Worm (Caenorhabditis elegans) whole organism, L2 larva: Measurements from ENCODE around the gene T24C12.1.

Experiments used
- C34F6.9 ChIP-seq: fragments of 150-350 bp; optimal IDR thresholded peaks from 2 replicates; lab custom pipeline; 2014; ENCODE audit warnings: missing biosample characterization, missing genetic modification characterization
- F13H6.1 ChIP-seq: sonication (generic microtip); optimal IDR thresholded peaks from 2 replicates; lab custom pipeline; 2016; ENCODE audit warnings: missing genetic modification characterization, missing compliant biosample characterization
- R02D3.7 ChIP-seq: fragments of 150-350 bp; optimal IDR thresholded peaks from 2 replicates; lab custom pipeline; 2014; ENCODE audit warnings: missing biosample characterization, missing genetic modification characterization
- Y55F3AM.14 ChIP-seq: fragments of 200-800 bp; sonication (Bioruptor generic); optimal IDR thresholded peaks from 2 replicates; lab custom pipeline; 2018; ENCODE audit warnings: mild to moderate bottlenecking, missing genetic modification characterization, missing compliant biosample characterization
- ZK546.5 ChIP-seq: sonication (generic microtip); optimal IDR thresholded peaks from 2 replicates; lab custom pipeline; 2017; ENCODE audit warnings: missing biosample characterization, missing genetic modification characterization
- aly-2 ChIP-seq: fragments of 150-350 bp; optimal IDR thresholded peaks from 2 replicates; lab custom pipeline; 2014; ENCODE audit warnings: missing biosample characterization, missing genetic modification characterization
- ama-1 ChIP-seq: fragments of 150-350 bp; optimal IDR thresholded peaks from 2 replicates; lab custom pipeline; 2018; ENCODE audit warnings: inconsistent platforms
- blmp-1 ChIP-seq: sonication (generic microtip); optimal IDR thresholded peaks from 2 replicates; lab custom pipeline; 2017; ENCODE audit warnings: missing genetic modification characterization, mild to moderate bottlenecking, missing compliant biosample characterization, antibody characterized with exemption, moderate library complexity; ENCODE audit not compliant: insufficient read depth
- ceh-16 ChIP-seq: fragments of 150-350 bp; optimal IDR thresholded peaks from 2 replicates; lab custom pipeline; 2014; ENCODE audit warnings: missing biosample characterization, missing genetic modification characterization
- ceh-82 ChIP-seq: fragments of 150-350 bp; optimal IDR thresholded peaks from 2 replicates; lab custom pipeline; 2014; ENCODE audit warnings: missing biosample characterization, missing genetic modification characterization
- crh-2 ChIP-seq: sonication (generic microtip); optimal IDR thresholded peaks from 2 replicates; lab custom pipeline; 2017; ENCODE audit warnings: missing biosample characterization, missing genetic modification characterization
- dmd-4 ChIP-seq: sonication (generic microtip); optimal IDR thresholded peaks from 2 replicates; lab custom pipeline; 2017; ENCODE audit warnings: missing biosample characterization, missing genetic modification characterization
- egl-27 ChIP-seq: sonication (generic microtip); optimal IDR thresholded peaks from 3 replicates; lab custom pipeline; 2017; ENCODE audit warnings: missing biosample characterization, missing genetic modification reagents, missing genetic modification characterization
- elt-1 ChIP-seq: fragments of 150-350 bp; optimal IDR thresholded peaks from 2 replicates; lab custom pipeline; 2014; ENCODE audit warnings: missing biosample characterization, missing genetic modification characterization
- elt-3 ChIP-seq: sonication (generic microtip); optimal IDR thresholded peaks from 2 replicates; lab custom pipeline; 2017; ENCODE audit warnings: missing biosample characterization, missing genetic modification characterization
- fos-1 ChIP-seq: fragments of 150-350 bp; optimal IDR thresholded peaks from 2 replicates; lab custom pipeline; 2014; ENCODE audit warnings: missing biosample characterization, missing genetic modification characterization
- gmeb-1 ChIP-seq: fragments of 150-350 bp; optimal IDR thresholded peaks from 2 replicates; lab custom pipeline; 2014; ENCODE audit warnings: missing biosample characterization, missing genetic modification characterization
- lin-11 ChIP-seq: fragments of 150-350 bp; sonication (generic microtip); optimal IDR thresholded peaks from 2 replicates; lab custom pipeline; 2014; ENCODE audit warnings: missing biosample characterization, missing genetic modification characterization, inconsistent platforms, mixed read lengths
- lin-13 ChIP-seq: fragments of 150-350 bp; optimal IDR thresholded peaks from 2 replicates; lab custom pipeline; 2014; ENCODE audit warnings: missing biosample characterization, missing genetic modification reagents, missing genetic modification characterization
- lin-39 ChIP-seq: fragments of 150-350 bp; optimal IDR thresholded peaks from 2 replicates; lab custom pipeline; 2014; ENCODE audit warnings: missing biosample characterization, missing genetic modification reagents, missing genetic modification characterization
- lsy-2 ChIP-seq, 2 experiments: fragments of 150-350 bp in 1 of 2; sonication (generic microtip) in 1 of 2; optimal IDR thresholded peaks; 2 replicates each; lab custom pipeline; 2014 to 2017; ENCODE audit warnings: missing biosample characterization in 2 of 2, missing genetic modification characterization in 2 of 2
- mab-5 ChIP-seq: fragments of 150-350 bp; optimal IDR thresholded peaks from 2 replicates; lab custom pipeline; 2014; ENCODE audit warnings: missing biosample characterization, missing genetic modification characterization
- mdl-1 ChIP-seq, 2 experiments: fragments of 150-350 bp in 1 of 2; sonication (generic microtip) in 1 of 2; optimal IDR thresholded peaks; 2 replicates each; lab custom pipeline; 2017; ENCODE audit warnings: missing biosample characterization in 2 of 2, missing genetic modification characterization in 2 of 2
- nhr-10 ChIP-seq: sonication (generic microtip); optimal IDR thresholded peaks from 2 replicates; lab custom pipeline; 2017; ENCODE audit warnings: missing biosample characterization, missing genetic modification characterization
- nhr-11 ChIP-seq: fragments of 150-350 bp; optimal IDR thresholded peaks from 2 replicates; lab custom pipeline; 2014; ENCODE audit warnings: missing biosample characterization, missing genetic modification characterization
- nhr-129 ChIP-seq: fragments of 150-350 bp; optimal IDR thresholded peaks from 2 replicates; lab custom pipeline; 2014; ENCODE audit warnings: missing biosample characterization, missing genetic modification characterization
- nhr-21 ChIP-seq: fragments of 150-350 bp; optimal IDR thresholded peaks from 2 replicates; lab custom pipeline; 2014; ENCODE audit warnings: missing biosample characterization, missing genetic modification characterization
- nhr-237 ChIP-seq: fragments of 150-350 bp; optimal IDR thresholded peaks from 2 replicates; lab custom pipeline; 2014; ENCODE audit warnings: missing biosample characterization, missing genetic modification characterization
- nhr-25 ChIP-seq: fragments of 150-350 bp; sonication (generic microtip); optimal IDR thresholded peaks from 3 replicates; lab custom pipeline; 2014; ENCODE audit warnings: missing biosample characterization, missing genetic modification characterization
- nhr-6 ChIP-seq: fragments of 150-350 bp; optimal IDR thresholded peaks from 2 replicates; lab custom pipeline; 2014; ENCODE audit warnings: missing biosample characterization, missing genetic modification characterization
- nhr-77 ChIP-seq: fragments of 150-350 bp; optimal IDR thresholded peaks from 2 replicates; lab custom pipeline; 2014; ENCODE audit warnings: missing biosample characterization, missing genetic modification characterization
- peb-1 ChIP-seq: fragments of 150-350 bp; optimal IDR thresholded peaks from 2 replicates; lab custom pipeline; 2014; ENCODE audit warnings: missing biosample characterization, missing genetic modification characterization
- sem-4 ChIP-seq: fragments of 150-350 bp; optimal IDR thresholded peaks from 2 replicates; lab custom pipeline; 2014; ENCODE audit warnings: missing biosample characterization, missing genetic modification reagents, missing genetic modification characterization
- skn-1 ChIP-seq: sonication (generic microtip); optimal IDR thresholded peaks from 2 replicates; lab custom pipeline; 2017; ENCODE audit warnings: missing biosample characterization, missing genetic modification characterization
- sma-3 ChIP-seq: sonication (generic microtip); optimal IDR thresholded peaks from 2 replicates; lab custom pipeline; 2016; ENCODE audit warnings: missing genetic modification reagents, missing genetic modification characterization, missing compliant biosample characterization
- sma-9 ChIP-seq, 2 experiments: fragments of 150-350 bp in 1 of 2; sonication (generic microtip) in 1 of 2; optimal IDR thresholded peaks; 2 replicates each; lab custom pipeline; 2014 to 2016; ENCODE audit warnings: missing genetic modification characterization in 2 of 2, mild to moderate bottlenecking in 1 of 2, missing biosample characterization in 1 of 2, missing compliant biosample characterization in 1 of 2, missing genetic modification reagents in 1 of 2, moderate library complexity in 1 of 2
- snpc-4 ChIP-seq: fragments of 150-350 bp; optimal IDR thresholded peaks from 2 replicates; lab custom pipeline; 2014; ENCODE audit warnings: missing biosample characterization, missing genetic modification characterization
- unc-39 ChIP-seq: fragments of 150-350 bp; optimal IDR thresholded peaks from 2 replicates; lab custom pipeline; 2014; ENCODE audit warnings: missing biosample characterization, missing genetic modification characterization
- unc-55 ChIP-seq: fragments of 150-350 bp; sonication (generic microtip); optimal IDR thresholded peaks from 3 replicates; lab custom pipeline; 2014; ENCODE audit warnings: missing biosample characterization, missing genetic modification reagents, missing genetic modification characterization
- unc-62 ChIP-seq: fragments of 150-350 bp; optimal IDR thresholded peaks from 2 replicates; lab custom pipeline; 2014; ENCODE audit warnings: missing biosample characterization, missing genetic modification reagents, missing genetic modification characterization
- ztf-1 ChIP-seq: fragments of 200-800 bp; sonication (Bioruptor generic); conservative IDR thresholded peaks from 2 replicates; pipeline ENCODE4 v1.3.6; 2022; ENCODE audit warnings: missing genetic modification characterization, missing compliant biosample characterization
- ztf-11 ChIP-seq: sonication (generic microtip); optimal IDR thresholded peaks from 2 replicates; lab custom pipeline; 2017; ENCODE audit warnings: missing biosample characterization, missing genetic modification characterization
- ztf-4 ChIP-seq: fragments of 150-350 bp; optimal IDR thresholded peaks from 2 replicates; lab custom pipeline; 2014; ENCODE audit warnings: missing biosample characterization, missing genetic modification characterization

The T24C12.1 gene

ce11 chrX:2216242-2216641 lies 17.0 kb downstream of the T24C12.1 start:
- TF ChIP-seq gmeb-1 (tag; lab: Kevin White, UChicago) (no peak), nhr-21 (no peak), mab-5 (tag; lab: Kevin White, UChicago) (no peak), lin-39 (tag; lab: Kevin White, UChicago) (no peak), nhr-129 (tag; lab: Kevin White, UChicago) (peak; percentile 28), ZK546.5 (no peak)

DNA sequence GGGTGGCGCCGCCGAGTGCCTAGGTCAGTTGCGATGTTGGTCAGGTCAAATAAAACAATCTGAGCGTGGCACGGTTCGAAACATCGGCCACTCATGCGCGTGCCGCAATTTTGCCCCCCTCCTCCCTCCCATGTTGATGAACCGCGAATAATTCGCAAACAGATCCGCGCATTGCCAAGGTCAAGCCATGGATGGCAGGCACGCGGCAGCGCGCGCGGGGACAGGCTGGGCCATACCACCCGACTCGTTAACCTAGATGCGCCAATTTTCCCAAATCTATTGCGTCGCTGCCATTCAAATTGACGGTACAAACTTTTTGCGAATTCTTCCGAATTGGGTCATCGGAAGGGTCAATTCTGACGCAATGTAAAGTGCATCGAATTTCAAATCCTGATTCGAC lies 17.4 kb downstream of the T24C12.1 start:
- TF ChIP-seq unc-55 (GFP tag; lab: Kevin White, UChicago) (no peak), C34F6.9 (no peak), sma-3 (GFP tag; lab: Kevin White, UChicago) (peak; percentile 36), ama-1 (lab: Kevin White, UChicago) (no peak), ZK546.5 (no peak), sem-4 (tag; lab: Kevin White, UChicago) (peak; percentile 59), nhr-10 (no peak), skn-1 (no peak), elt-1 (tag; lab: Kevin White, UChicago) (no peak), fos-1 (tag; lab: Kevin White, UChicago) (no peak), unc-62 (GFP tag; lab: Kevin White, UChicago) (no peak), nhr-25 (tag; lab: Kevin White, UChicago) (peak; percentile 25), ztf-1 (GFP tag; lab: Robert Waterston, UW) (no peak), dmd-4 (tag; lab: Kevin White, UChicago) (no peak), crh-2 (tag; lab: Kevin White, UChicago) (no peak), lin-13 (GFP tag; lab: Kevin White, UChicago) (no peak), nhr-6 (no peak), sma-9 (GFP tag; optimal IDR thresholded peaks at IDR 0.05; lab: Kevin White, UChicago) (no peak), sma-9 (tag; optimal IDR thresholded peaks at IDR 0.05; lab: Kevin White, UChicago) (peak; percentile 53), mdl-1 (tag; optimal IDR thresholded peaks at IDR 0.05; lab: Kevin White, UChicago) (no peak), Y55F3AM.14 (GFP tag; lab: Kevin White, UChicago) (peak; percentile 13), snpc-4 (tag; lab: Kevin White, UChicago) (no peak), F13H6.1 (tag; lab: Kevin White, UChicago) (no peak), peb-1 (tag; lab: Kevin White, UChicago) (peak; percentile 99), blmp-1 (tag; lab: Kevin White, UChicago) (no peak), lsy-2 (tag; optimal IDR thresholded peaks at IDR 0.05; lab: Kevin White, UChicago) (peak in 1 of 2 experiments; percentile 18), unc-39 (tag; lab: Kevin White, UChicago) (no peak), egl-27 (no peak), ztf-4 (tag; lab: Kevin White, UChicago) (no peak), nhr-237 (tag; lab: Kevin White, UChicago) (no peak), R02D3.7 (no peak), aly-2 (tag; lab: Kevin White, UChicago) (no peak), ztf-11 (tag; lab: Kevin White, UChicago) (no peak), nhr-11 (no peak), lin-11 (tag; lab: Kevin White, UChicago) (no peak), nhr-21 (peak; percentile 68), ceh-16 (peak; percentile 93)

- TF ChIP-seq elt-3 (tag; lab: Kevin White, UChicago) (no peak), ceh-82 (tag; lab: Kevin White, UChicago) (no peak), peb-1 (tag; lab: Kevin White, UChicago) (peak; percentile 89), nhr-77 (tag; lab: Kevin White, UChicago) (no peak), skn-1 (no peak), nhr-21 (peak; percentile 49), nhr-10 (no peak), blmp-1 (tag; lab: Kevin White, UChicago) (peak; percentile 82)
These were observed 19.8 kb downstream of the T24C12.1 start for ce11 chrX:2219006-2219405.
